Fruit fly (Drosophila melanogaster): ENCODE results near the gene CG3430.
A peak's percentile ranks its signal among the peaks of the same experiment; 100 is the strongest.

Gene CG3430

DNA sequence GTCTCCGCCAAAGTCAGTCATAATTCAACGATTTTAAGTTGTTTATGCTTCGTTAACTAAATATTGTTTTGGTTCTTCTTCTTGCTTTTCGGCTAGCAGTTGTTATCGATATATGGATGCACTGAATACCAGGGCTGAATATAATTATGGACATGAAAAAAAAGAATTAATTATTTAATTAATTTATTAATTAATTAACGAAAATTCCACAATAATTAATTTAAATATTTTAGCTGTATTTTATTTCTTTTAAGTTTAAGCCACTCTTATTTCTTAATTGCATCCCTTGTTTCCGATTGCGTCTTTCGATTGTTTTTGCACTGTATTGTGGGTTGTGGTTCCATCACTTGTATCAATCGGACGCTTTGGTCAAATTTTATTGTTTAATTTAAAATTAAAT, 6.7 kb upstream of the CG3430 start, which contains the start of the genes Gas41 and SA1 (continued):
- TF ChIP-seq disco-r (GFP tag; optimal IDR thresholded peaks at IDR 0.05): peak; percentile 30
- TF ChIP-seq Hmr (GFP tag; optimal IDR thresholded peaks at IDR 0.05): peak; percentile 92
- no peak for TF ChIP-seq Mes4 (GFP tag; optimal IDR thresholded peaks at IDR 0.05)
- no peak for TF ChIP-seq ems (GFP tag; optimal IDR thresholded peaks at IDR 0.05)
- no peak for TF ChIP-seq Doc2 (GFP tag; IDR thresholded peaks at IDR 0.05)
- TF ChIP-seq pb (GFP tag; optimal IDR thresholded peaks at IDR 0.05): no peak
- TF ChIP-seq CTCF (GFP tag; optimal IDR thresholded peaks at IDR 0.05): peak; percentile 28
- TF ChIP-seq Dll (GFP tag; IDR thresholded peaks at IDR 0.05; ENCODE audit: partially characterized antibody): peak; percentile 69; the same call in 3 of the 4 replicates
- TF ChIP-seq bigmax (GFP tag; optimal IDR thresholded peaks at IDR 0.05): no peak
- TF ChIP-seq Abd-B (GFP tag; optimal IDR thresholded peaks at IDR 0.05): no peak
- no peak for TF ChIP-seq btn (GFP tag; optimal IDR thresholded peaks at IDR 0.05)
- no peak for TF ChIP-seq lab (GFP tag; optimal IDR thresholded peaks at IDR 0.05)
- peak; percentile 72 for TF ChIP-seq fd96Cb (tag; optimal IDR thresholded peaks at IDR 0.05)
- peak; percentile 85 for TF ChIP-seq CG3281 (GFP tag; optimal IDR thresholded peaks at IDR 0.05)
- TF ChIP-seq wek (GFP tag; optimal IDR thresholded peaks at IDR 0.05): no peak
- no peak for TF ChIP-seq sisA (GFP tag; IDR thresholded peaks at IDR 0.05)
- TF ChIP-seq gcm (GFP tag; optimal IDR thresholded peaks at IDR 0.05): peak; percentile 93
- TF ChIP-seq Myb (GFP tag; optimal IDR thresholded peaks at IDR 0.05): no peak
- peak; percentile 70 for TF ChIP-seq jumu (GFP tag; optimal IDR thresholded peaks at IDR 0.05)
- no peak for TF ChIP-seq Ravus (GFP tag; IDR thresholded peaks at IDR 0.05)
- peak; percentile 72 for TF ChIP-seq CHES-1-like (GFP tag; optimal IDR thresholded peaks at IDR 0.05)
- TF ChIP-seq hb (GFP tag; IDR thresholded peaks at IDR 0.05; ENCODE audit: partially characterized antibody): peak; percentile 69
- peak; percentile 64 for TF ChIP-seq CG6683 (GFP tag; optimal IDR thresholded peaks at IDR 0.05)
- peak; percentile 54 for TF ChIP-seq kah (GFP tag; optimal IDR thresholded peaks at IDR 0.05)
- no peak for TF ChIP-seq CG12104 (GFP tag; optimal IDR thresholded peaks at IDR 0.05)
- TF ChIP-seq CG10267 (tag; optimal IDR thresholded peaks at IDR 0.05): peak; percentile 83
- TF ChIP-seq Hand (GFP tag; optimal IDR thresholded peaks at IDR 0.05): peak; percentile 74
- peak; percentile 72 for TF ChIP-seq CG12942 (GFP tag; optimal IDR thresholded peaks at IDR 0.05)
- TF ChIP-seq CG14965 (GFP tag; optimal IDR thresholded peaks at IDR 0.05; ENCODE audit: borderline replicate concordance): no peak
- peak; percentile 70 for TF ChIP-seq Six4 (GFP tag; optimal IDR thresholded peaks at IDR 0.05)
- no peak for TF ChIP-seq Atf6 (GFP tag; IDR thresholded peaks at IDR 0.05)
- TF ChIP-seq jigr1 (GFP tag; IDR thresholded peaks at IDR 0.05): peak; percentile 28; the same call in 1 of the 3 replicates
- TF ChIP-seq zfh2 (GFP tag; optimal IDR thresholded peaks at IDR 0.05): peak; percentile 74
- TF ChIP-seq Stat92E (GFP tag; optimal IDR thresholded peaks at IDR 0.05): no peak
- TF ChIP-seq CG7839 (tag; optimal IDR thresholded peaks at IDR 0.05): no peak
- peak; percentile 95 for TF ChIP-seq CG34422 (GFP tag; IDR thresholded peaks at IDR 0.05)
- TF ChIP-seq Drgx (GFP tag; IDR thresholded peaks at IDR 0.05): peak; percentile 86
- no peak for TF ChIP-seq Dbx (GFP tag; IDR thresholded peaks at IDR 0.05)
- no peak for TF ChIP-seq CG12071 (GFP tag; optimal IDR thresholded peaks at IDR 0.05)
- TF ChIP-seq kay (GFP tag; optimal IDR thresholded peaks at IDR 0.05): peak; percentile 67
- TF ChIP-seq CG16813 (GFP tag; IDR thresholded peaks at IDR 0.05; ENCODE audit: partially characterized antibody): peak; percentile 76
- TF ChIP-seq CG15601 (tag; optimal IDR thresholded peaks at IDR 0.05): no peak
- no peak for TF ChIP-seq CG11247 (GFP tag; IDR thresholded peaks at IDR 0.05)
- peak; percentile 77 for TF ChIP-seq CG18011 (GFP tag; optimal IDR thresholded peaks at IDR 0.05)
- TF ChIP-seq ato (GFP tag; IDR thresholded peaks at IDR 0.05; ENCODE audit: partially characterized antibody): peak; percentile 57; the same call in 1 of the 2 replicates
- peak; percentile 90 for TF ChIP-seq Fer2 (tag; optimal IDR thresholded peaks at IDR 0.05)
- TF ChIP-seq gem (tag; optimal IDR thresholded peaks at IDR 0.05): peak; percentile 97
- TF ChIP-seq gcm2 (GFP tag; optimal IDR thresholded peaks at IDR 0.05): no peak
- peak; percentile 71 for TF ChIP-seq BtbVII (GFP tag; optimal IDR thresholded peaks at IDR 0.05)
- no peak for TF ChIP-seq CG4854 (GFP tag; optimal IDR thresholded peaks at IDR 0.05)
- TF ChIP-seq pum (GFP tag; optimal IDR thresholded peaks at IDR 0.05): peak; percentile 67

All from whole organism, embryonic.